Worm (Caenorhabditis elegans): ENCODE results near the gene clec-121.

DNA sequence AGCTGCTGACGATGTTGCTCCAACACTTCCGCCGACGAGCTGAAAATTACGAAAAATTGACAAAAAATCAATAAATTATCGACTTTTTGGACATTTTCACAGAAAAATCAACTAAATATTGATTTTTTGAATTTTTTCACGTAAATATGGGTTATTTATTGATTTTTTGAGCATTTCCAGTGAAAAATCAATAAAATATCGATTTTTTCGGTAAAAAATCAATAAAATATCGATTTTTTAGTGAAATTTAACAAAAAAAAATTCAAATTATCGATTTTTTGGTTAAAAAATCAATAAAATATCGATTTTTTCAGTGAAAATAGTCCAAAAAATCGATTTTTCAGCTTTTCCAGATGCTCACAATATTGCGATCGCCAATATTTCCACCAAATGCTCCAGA is 31.9 kb upstream of the clec-121 start:
- no peak for TF ChIP-seq lin-13 (tag; optimal IDR thresholded peaks at IDR 0.05)
- no peak for TF ChIP-seq mep-1 (tag; optimal IDR thresholded peaks at IDR 0.05)
- TF ChIP-seq ztf-11 (tag; optimal IDR thresholded peaks at IDR 0.05) = no peak
- no peak for TF ChIP-seq nhr-12 (tag; optimal IDR thresholded peaks at IDR 0.05)
- no peak for TF ChIP-seq ham-2 (GFP tag; optimal IDR thresholded peaks at IDR 0.05)
- TF ChIP-seq ces-1 (GFP tag; optimal IDR thresholded peaks at IDR 0.05) = no peak
- no peak for TF ChIP-seq snpc-4 (tag; optimal IDR thresholded peaks at IDR 0.05)

Data from whole organism, mixed stage, embryonic.